Fruit fly (Drosophila melanogaster) whole organism, embryonic: Measurements from ENCODE around the gene hiro.

ENCODE experiments used
- BEAF-32 ChIP-seq: fragments of 200-800 bp; sonication (Bioruptor generic); optimal IDR thresholded peaks from 3 replicates; lab custom pipeline; 2017; ENCODE audit warnings: missing biosample characterization, missing genetic modification characterization, mild to moderate bottlenecking, moderate library complexity, missing genetic modification reagents
- Bgb ChIP-seq: fragments of 200-800 bp; sonication (Bioruptor generic); IDR thresholded peaks from 2 replicates; pipeline ENCODE4 v1.3.6; 2022; ENCODE audit warnings: missing biosample characterization, missing genetic modification characterization; ENCODE audit not compliant: partially characterized antibody
- Blimp-1 ChIP-seq: fragments of 200-800 bp; sonication (Bioruptor generic); optimal IDR thresholded peaks from 3 replicates; lab custom pipeline; 2018; ENCODE audit warnings: missing biosample characterization, missing genetic modification characterization, mild to moderate bottlenecking, moderate library complexity, missing genetic modification reagents
- CG10979 ChIP-seq: fragments of 200-800 bp; sonication (Bioruptor generic); optimal IDR thresholded peaks from 2 replicates; lab custom pipeline; 2018; ENCODE audit warnings: missing biosample characterization, mild to moderate bottlenecking, missing genetic modification characterization, moderate library complexity
- CG13424 ChIP-seq: fragments of 200-800 bp; sonication (Bioruptor generic); optimal IDR thresholded peaks from 2 replicates; lab custom pipeline; 2019; ENCODE audit warnings: missing biosample characterization, mild to moderate bottlenecking, missing genetic modification characterization, moderate library complexity
- CG14050 ChIP-seq: fragments of 200-800 bp; sonication (Bioruptor generic); IDR thresholded peaks from 3 replicates; pipeline ENCODE4 v1.3.6; 2022; ENCODE audit warnings: missing biosample characterization, missing genetic modification characterization
- CG14441 ChIP-seq: fragments of 200-800 bp; sonication (Bioruptor generic); IDR thresholded peaks from 2 replicates; pipeline ENCODE4 v1.3.6; 2022; ENCODE audit warnings: missing biosample characterization, missing genetic modification characterization
- CG1529 ChIP-seq: fragments of 200-800 bp; sonication (Bioruptor generic); optimal IDR thresholded peaks from 3 replicates; lab custom pipeline; 2018; ENCODE audit warnings: missing biosample characterization, missing genetic modification characterization
- CG2202 ChIP-seq: fragments of 200-800 bp; sonication (Bioruptor generic); optimal IDR thresholded peaks from 2 replicates; lab custom pipeline; 2018; ENCODE audit warnings: missing biosample characterization, mild to moderate bottlenecking, missing genetic modification characterization
- CG31388 ChIP-seq: fragments of 200-800 bp; sonication (Bioruptor generic); optimal IDR thresholded peaks from 2 replicates; lab custom pipeline; 2016; ENCODE audit warnings: missing biosample characterization, missing genetic modification characterization
- CG3995 ChIP-seq: fragments of 200-800 bp; sonication (Bioruptor generic); optimal IDR thresholded peaks from 3 replicates; lab custom pipeline; 2016; ENCODE audit warnings: missing biosample characterization, missing genetic modification characterization
- CG4707 ChIP-seq: fragments of 200-800 bp; sonication (Bioruptor generic); optimal IDR thresholded peaks from 2 replicates; lab custom pipeline; 2018; ENCODE audit warnings: missing biosample characterization, mild to moderate bottlenecking, missing genetic modification characterization, moderate library complexity
- CG6765 ChIP-seq: fragments of 200-800 bp; sonication (Bioruptor generic); optimal IDR thresholded peaks from 3 replicates; lab custom pipeline; 2017; ENCODE audit warnings: missing biosample characterization, mild to moderate bottlenecking, missing genetic modification characterization
- CG7556 ChIP-seq: fragments of 200-800 bp; sonication (Bioruptor generic); optimal IDR thresholded peaks from 2 replicates; lab custom pipeline; 2017; ENCODE audit warnings: missing biosample characterization, mild to moderate bottlenecking, missing genetic modification characterization
- CG8089 ChIP-seq: fragments of 200-800 bp; sonication (Bioruptor generic); optimal IDR thresholded peaks from 3 replicates; lab custom pipeline; 2016; ENCODE audit warnings: missing biosample characterization, missing genetic modification characterization
- CG8944 ChIP-seq: fragments of 200-800 bp; sonication (Bioruptor generic); optimal IDR thresholded peaks from 3 replicates; lab custom pipeline; 2016; ENCODE audit warnings: missing biosample characterization, missing genetic modification characterization
- CkIIα-i1 ChIP-seq: fragments of 200-800 bp; sonication (Bioruptor generic); IDR thresholded peaks from 2 replicates; pipeline ENCODE4 v1.3.6; 2022; ENCODE audit warnings: missing biosample characterization, missing genetic modification characterization
- D19A ChIP-seq: fragments of 200-800 bp; optimal IDR thresholded peaks from 3 replicates; lab custom pipeline; 2019; ENCODE audit warnings: missing biosample characterization, mild to moderate bottlenecking, missing genetic modification characterization, moderate library complexity
- D19B ChIP-seq: fragments of 200-800 bp; sonication (Bioruptor generic); optimal IDR thresholded peaks from 2 replicates; lab custom pipeline; 2017; ENCODE audit warnings: missing biosample characterization, mild to moderate bottlenecking, missing genetic modification characterization
- Eip74EF ChIP-seq, 2 experiments: fragments of 200-800 bp in 1 of 2; fragments of >200 bp in 1 of 2; sonication (Bioruptor generic) in 1 of 2; optimal IDR thresholded peaks; 2 replicates each; lab custom pipeline; 2017 to 2019; ENCODE audit warnings: missing biosample characterization in 2 of 2, missing genetic modification characterization in 2 of 2, mild to moderate bottlenecking in 1 of 2, moderate library complexity in 1 of 2
- Ets65A ChIP-seq: fragments of 200-800 bp; sonication (Bioruptor generic); peaks from one replicate; lab custom pipeline; 2016; ENCODE audit warnings: missing biosample characterization, missing genetic modification characterization
- Hr51 ChIP-seq, 2 experiments: fragments of 200-800 bp; sonication (Bioruptor generic); optimal IDR thresholded peaks; 2 replicates in 1 of 2; 3 replicates in 1 of 2; lab custom pipeline; 2016 to 2018; ENCODE audit warnings: missing biosample characterization in 2 of 2, missing genetic modification characterization in 2 of 2, mild to moderate bottlenecking in 1 of 2, moderate library complexity in 1 of 2
- Hr78 ChIP-seq, 2 experiments: fragments of 200-800 bp in 1 of 2; fragments of >200 bp in 1 of 2; sonication (Bioruptor generic) in 1 of 2; optimal IDR thresholded peaks; 2 replicates each; lab custom pipeline; 2017 to 2019; ENCODE audit warnings: missing biosample characterization in 2 of 2, missing genetic modification characterization in 2 of 2, mild to moderate bottlenecking in 1 of 2, moderate library complexity in 1 of 2
- Lim3 ChIP-seq: fragments of 200-800 bp; sonication (Bioruptor generic); IDR thresholded peaks from 2 replicates; pipeline ENCODE4 v1.3.6; 2022; ENCODE audit warnings: missing biosample characterization, missing genetic modification characterization
- NK7.1 ChIP-seq: fragments of 200-800 bp; sonication (Bioruptor generic); optimal IDR thresholded peaks from 3 replicates; lab custom pipeline; 2016; ENCODE audit warnings: missing biosample characterization, missing genetic modification characterization
- Tbp ChIP-seq: fragments of >200 bp; optimal IDR thresholded peaks from 2 replicates; lab custom pipeline; 2018; ENCODE audit warnings: missing biosample characterization, missing genetic modification characterization
- amos ChIP-seq: fragments of 200-800 bp; sonication (Bioruptor generic); IDR thresholded peaks from 2 replicates; pipeline ENCODE4 v1.3.6; 2022; ENCODE audit warnings: missing biosample characterization, missing genetic modification characterization; ENCODE audit not compliant: partially characterized antibody
- aop ChIP-seq: fragments of 200-800 bp; sonication (Bioruptor generic); IDR thresholded peaks from 2 replicates; pipeline ENCODE4 v1.3.6; 2022; ENCODE audit warnings: missing biosample characterization, missing genetic modification characterization
- az2 ChIP-seq: fragments of 200-800 bp; sonication (Bioruptor generic); optimal IDR thresholded peaks from 3 replicates; lab custom pipeline; 2016; ENCODE audit warnings: missing biosample characterization, missing genetic modification characterization
- bsh ChIP-seq, 2 experiments: fragments of 200-800 bp; sonication (Bioruptor generic); optimal IDR thresholded peaks; 2 replicates each; lab custom pipeline; 2017 to 2018; ENCODE audit warnings: mild to moderate bottlenecking in 2 of 2, missing biosample characterization in 2 of 2, missing genetic modification characterization in 2 of 2, moderate library complexity in 1 of 2
- chm ChIP-seq: fragments of 200-800 bp; sonication (Bioruptor generic); IDR thresholded peaks from 2 replicates; pipeline ENCODE4 v1.3.6; 2022; ENCODE audit warnings: missing biosample characterization, missing genetic modification characterization
- crol ChIP-seq: fragments of 200-800 bp; sonication (Bioruptor generic); IDR thresholded peaks from 2 replicates; pipeline ENCODE4 v1.3.6; 2022; ENCODE audit warnings: missing biosample characterization, missing genetic modification characterization
- dimm ChIP-seq: fragments of 200-800 bp; sonication (Bioruptor generic); IDR thresholded peaks from 2 replicates; pipeline ENCODE4 v1.3.6; 2022; ENCODE audit warnings: missing biosample characterization, missing genetic modification characterization
- eve ChIP-seq, 2 experiments: fragments of >200 bp; optimal IDR thresholded peaks; 2 replicates each; lab custom pipeline; 2017; ENCODE audit warnings: missing biosample characterization in 2 of 2, missing genetic modification characterization in 2 of 2
- ewg ChIP-seq: fragments of 200-800 bp; sonication (Bioruptor generic); optimal IDR thresholded peaks from 3 replicates; lab custom pipeline; 2017; ENCODE audit warnings: mild to moderate bottlenecking, missing biosample characterization, missing genetic modification reagents, missing genetic modification characterization
- fd96Cb ChIP-seq: fragments of 200-800 bp; sonication (Bioruptor generic); optimal IDR thresholded peaks from 2 replicates; lab custom pipeline; 2018; ENCODE audit warnings: missing biosample characterization, mild to moderate bottlenecking, missing genetic modification characterization, moderate library complexity
- klu ChIP-seq: fragments of 200-800 bp; sonication (Bioruptor generic); IDR thresholded peaks from 2 replicates; pipeline ENCODE4 v1.3.6; 2022; ENCODE audit warnings: missing biosample characterization, missing genetic modification characterization
- lab ChIP-seq: fragments of 200-800 bp; sonication (Bioruptor generic); optimal IDR thresholded peaks from 3 replicates; lab custom pipeline; 2017; ENCODE audit warnings: missing biosample characterization, missing genetic modification characterization, mild to moderate bottlenecking, moderate library complexity, missing genetic modification reagents
- nmo ChIP-seq: fragments of 200-800 bp; sonication (Bioruptor generic); optimal IDR thresholded peaks from 2 replicates; lab custom pipeline; 2018; ENCODE audit warnings: missing biosample characterization, mild to moderate bottlenecking, missing genetic modification characterization, moderate library complexity
- ranshi ChIP-seq: fragments of 200-800 bp; sonication (Bioruptor generic); IDR thresholded peaks from 2 replicates; pipeline ENCODE4 v1.3.6; 2022; ENCODE audit warnings: missing biosample characterization, missing genetic modification characterization
- run ChIP-seq: fragments of 200-800 bp; sonication (Bioruptor generic); optimal IDR thresholded peaks from 3 replicates; lab custom pipeline; 2018; ENCODE audit warnings: missing biosample characterization, mild to moderate bottlenecking, missing genetic modification characterization
- seq ChIP-seq: fragments of 200-800 bp; sonication (Bioruptor generic); IDR thresholded peaks from 2 replicates; pipeline ENCODE4 v1.3.6; 2022; ENCODE audit warnings: missing biosample characterization, missing genetic modification characterization
- sim ChIP-seq: fragments of 200-800 bp; sonication (Bioruptor generic); IDR thresholded peaks from 2 replicates; pipeline ENCODE4 v1.3.6; 2022; ENCODE audit warnings: missing biosample characterization, missing genetic modification characterization
- slbo ChIP-seq: fragments of 200-800 bp; sonication (Bioruptor generic); IDR thresholded peaks from 2 replicates; pipeline ENCODE4 v1.3.6; 2022; ENCODE audit warnings: missing biosample characterization, missing genetic modification characterization
- tll ChIP-seq, 2 experiments: fragments of 200-800 bp in 1 of 2; fragments of >200 bp in 1 of 2; sonication (Bioruptor generic) in 1 of 2; optimal IDR thresholded peaks; 2 replicates each; lab custom pipeline; 2017 to 2019; ENCODE audit warnings: missing biosample characterization in 2 of 2, missing genetic modification characterization in 2 of 2, mild to moderate bottlenecking in 1 of 2, moderate library complexity in 1 of 2
- trh ChIP-seq: fragments of 200-800 bp; sonication (Bioruptor generic); optimal IDR thresholded peaks from 2 replicates; lab custom pipeline; 2016; ENCODE audit warnings: missing biosample characterization, missing genetic modification characterization
- vnd ChIP-seq: fragments of 200-800 bp; sonication (Bioruptor generic); IDR thresholded peaks from 3 replicates; pipeline ENCODE4 v1.3.6; 2022; ENCODE audit warnings: missing biosample characterization, missing genetic modification characterization; ENCODE audit not compliant: partially characterized antibody
- zen ChIP-seq: fragments of 200-800 bp; sonication (Bioruptor generic); optimal IDR thresholded peaks from 3 replicates; lab custom pipeline; 2018; ENCODE audit warnings: missing biosample characterization, mild to moderate bottlenecking, missing genetic modification characterization, moderate library complexity

The hiro gene

dm6 chr3L:681793-682369, 5.9 kb downstream of the hiro start (continued):
- TF ChIP-seq dimm (GFP tag; lab: Robert Waterston, UW): no peak
- peak; percentile 31; the same call in 1 of the 2 replicates for TF ChIP-seq Bgb (GFP tag; lab: Robert Waterston, UW)
- TF ChIP-seq CG14441 (GFP tag; lab: Robert Waterston, UW): peak; percentile 23; the same call in 1 of the 2 replicates
- TF ChIP-seq Eip74EF (GFP tag; optimal IDR thresholded peaks at IDR 0.05; lab: Kevin White, UChicago): peak in 1 of 2 experiments; percentile 33
- TF ChIP-seq CG8089 (GFP tag; lab: Kevin White, UChicago): no peak
- TF ChIP-seq ranshi (GFP tag; lab: Robert Waterston, UW): no peak; the same call in 1 of the 2 replicates
- TF ChIP-seq sim (GFP tag; lab: Robert Waterston, UW): no peak
- TF ChIP-seq eve (GFP tag; optimal IDR thresholded peaks at IDR 0.05; lab: Kevin White, UChicago): no peak
- TF ChIP-seq slbo (GFP tag; lab: Robert Waterston, UW): peak; percentile 47; the same call in 1 of the 2 replicates
- TF ChIP-seq run (tag; lab: Kevin White, UChicago): no peak
- TF ChIP-seq Hr51 (GFP tag; optimal IDR thresholded peaks at IDR 0.05; lab: Kevin White, UChicago): peak; percentile 26 to 60
- TF ChIP-seq amos (GFP tag; lab: Robert Waterston, UW): peak; percentile 16; the same call in 1 of the 2 replicates
- TF ChIP-seq lab (GFP tag; lab: Kevin White, UChicago): peak; percentile 80
- TF ChIP-seq Tbp (GFP tag; lab: Kevin White, UChicago): no peak
- peak in 1 of 2 experiments; percentile 23 for TF ChIP-seq bsh (GFP tag; optimal IDR thresholded peaks at IDR 0.05; lab: Kevin White, UChicago)
- TF ChIP-seq CG14050: no peak
- TF ChIP-seq CG3995 (GFP tag; lab: Kevin White, UChicago): no peak
- TF ChIP-seq D19B (GFP tag; lab: Kevin White, UChicago): no peak
- peak; percentile 34 for TF ChIP-seq nmo (GFP tag; lab: Kevin White, UChicago)
- peak; percentile 63 for TF ChIP-seq klu (GFP tag; lab: Robert Waterston, UW)
- no peak for TF ChIP-seq Blimp-1
- TF ChIP-seq Ets65A (GFP tag; lab: Kevin White, UChicago): peak; percentile 91
- no peak for TF ChIP-seq CG2202 (tag; lab: Kevin White, UChicago)
- peak; percentile 11 for TF ChIP-seq CG4707
- TF ChIP-seq crol (GFP tag; lab: Robert Waterston, UW): peak; percentile 34; the same call in 1 of the 2 replicates
- no peak for TF ChIP-seq trh
- TF ChIP-seq az2 (GFP tag; lab: Kevin White, UChicago): no peak
- TF ChIP-seq CG8944 (GFP tag; lab: Kevin White, UChicago): no peak
- TF ChIP-seq D19A (tag; lab: Kevin White, UChicago): peak; percentile 7
- peak; percentile 71 for TF ChIP-seq ewg
- peak in 1 of 2 experiments; percentile 5 for TF ChIP-seq tll (GFP tag; optimal IDR thresholded peaks at IDR 0.05; lab: Kevin White, UChicago)
- TF ChIP-seq BEAF-32 (GFP tag; lab: Kevin White, UChicago): peak; percentile 40
- peak; percentile 25 for TF ChIP-seq CG6765 (GFP tag; lab: Kevin White, UChicago)
- peak; percentile 54 for TF ChIP-seq zen (tag; lab: Kevin White, UChicago)
- TF ChIP-seq CG31388 (GFP tag; lab: Kevin White, UChicago): no peak
- TF ChIP-seq seq: no peak; the same call in 1 of the 2 replicates
- TF ChIP-seq CG7556 (GFP tag; lab: Kevin White, UChicago): peak; percentile 30
- 0 out of 3 replicates have a peak, but pooled peaks have one; percentile 8 for TF ChIP-seq vnd
- no peak; the same call in 1 of the 2 replicates for TF ChIP-seq chm (GFP tag; lab: Robert Waterston, UW)
- TF ChIP-seq CG1529 (GFP tag; lab: Kevin White, UChicago): peak; percentile 41
- TF ChIP-seq CkIIα-i1: no peak
- TF ChIP-seq Lim3 (GFP tag; lab: Robert Waterston, UW): no peak
- TF ChIP-seq fd96Cb: no peak
- no peak for TF ChIP-seq CG10979 (tag; lab: Kevin White, UChicago)
- no peak for TF ChIP-seq Hr78 (GFP tag; optimal IDR thresholded peaks at IDR 0.05; lab: Kevin White, UChicago)
- TF ChIP-seq CG13424: peak; percentile 24
- TF ChIP-seq aop (GFP tag; lab: Robert Waterston, UW): no peak
- TF ChIP-seq NK7.1: no peak
